Worm (Caenorhabditis elegans) whole organism, L2 larva: Measurements from ENCODE around the gene R03E9.2.

ENCODE experiments used
- ZK546.5 ChIP-seq: sonication (generic microtip); optimal IDR thresholded peaks from 2 replicates; lab custom pipeline; 2017; ENCODE audit warnings: missing biosample characterization, missing genetic modification characterization
- blmp-1 ChIP-seq: sonication (generic microtip); optimal IDR thresholded peaks from 2 replicates; lab custom pipeline; 2017; ENCODE audit warnings: missing genetic modification characterization, mild to moderate bottlenecking, missing compliant biosample characterization, antibody characterized with exemption, moderate library complexity; ENCODE audit not compliant: insufficient read depth

- TF ChIP-seq ZK546.5 (tag; lab: Kevin White, UChicago) (no peak), blmp-1 (tag; lab: Kevin White, UChicago) (no peak)
Measured at ce11 chrX:6740983-6741365, 7.9 kb upstream of the R03E9.2 start.
